Fruit fly (Drosophila melanogaster): ENCODE data around the gene CycT.

The CycT gene

dm6 chr3L:17532898-17533700, 24.5 kb downstream of the CycT start (continued):
- TF ChIP-seq CG6854 (GFP tag; optimal IDR thresholded peaks at IDR 0.05) (peak; percentile 62), da (GFP tag; optimal IDR thresholded peaks at IDR 0.05) (peak; percentile 9), kay (GFP tag; optimal IDR thresholded peaks at IDR 0.05) (peak; percentile 31), Fer1 (GFP tag; optimal IDR thresholded peaks at IDR 0.05) (peak; percentile 56), Ravus (GFP tag; IDR thresholded peaks at IDR 0.05) (no peak), CG2678 (tag; optimal IDR thresholded peaks at IDR 0.05) (peak; percentile 58), unpg (GFP tag; optimal IDR thresholded peaks at IDR 0.05) (no peak), CG9437 (GFP tag; optimal IDR thresholded peaks at IDR 0.05) (no peak), ato (GFP tag; IDR thresholded peaks at IDR 0.05; ENCODE audit: partially characterized antibody) (0 out of 2 replicates have a peak, but pooled peaks have one; percentile 13), CG17328 (GFP tag; IDR thresholded peaks at IDR 0.05) (no peak), CG13624 (GFP tag; optimal IDR thresholded peaks at IDR 0.05) (peak; percentile 18), tap (tag; optimal IDR thresholded peaks at IDR 0.05) (peak; percentile 17)

- peak; percentile 16 for TF ChIP-seq salm (tag; optimal IDR thresholded peaks at IDR 0.05)
- peak; percentile 6 for TF ChIP-seq Hr3 (GFP tag; optimal IDR thresholded peaks at IDR 0.05)
- TF ChIP-seq maf-S (GFP tag; optimal IDR thresholded peaks at IDR 0.05), result peak; percentile 18
- peak; percentile 4 for TF ChIP-seq CG15073 (GFP tag; optimal IDR thresholded peaks at IDR 0.05)
- TF ChIP-seq gcm (GFP tag; optimal IDR thresholded peaks at IDR 0.05), result no peak
- TF ChIP-seq unpg (GFP tag; optimal IDR thresholded peaks at IDR 0.05), result peak; percentile 57
- no peak for TF ChIP-seq CTCF (GFP tag; optimal IDR thresholded peaks at IDR 0.05)
- TF ChIP-seq CG8388 (GFP tag; optimal IDR thresholded peaks at IDR 0.05), result peak; percentile 54
- TF ChIP-seq CG2712 (tag; optimal IDR thresholded peaks at IDR 0.05), result peak; percentile 58
- peak; percentile 47 for TF ChIP-seq dmrt11E (tag; optimal IDR thresholded peaks at IDR 0.05)
- TF ChIP-seq CG10267 (tag; optimal IDR thresholded peaks at IDR 0.05), result peak; percentile 12
- no peak for TF ChIP-seq NK7.1 (GFP tag; optimal IDR thresholded peaks at IDR 0.05)
- TF ChIP-seq CG7963 (GFP tag; IDR thresholded peaks at IDR 0.05; ENCODE audit: partially characterized antibody), result no peak
- TF ChIP-seq CG15011 (GFP tag; optimal IDR thresholded peaks at IDR 0.05), result peak; percentile 11
- peak; percentile 54 for TF ChIP-seq phol (tag; optimal IDR thresholded peaks at IDR 0.05)
- TF ChIP-seq pho (GFP tag; optimal IDR thresholded peaks at IDR 0.05), result peak; percentile 3
- no peak for TF ChIP-seq CG8765 (GFP tag; IDR thresholded peaks at IDR 0.05)
- TF ChIP-seq CG12104 (GFP tag; optimal IDR thresholded peaks at IDR 0.05), result peak; percentile 1
- peak; percentile 28 for TF ChIP-seq Sox100B (GFP tag; optimal IDR thresholded peaks at IDR 0.05)
- no peak for TF ChIP-seq Doc2 (GFP tag; IDR thresholded peaks at IDR 0.05)
- no peak for TF ChIP-seq pan (optimal IDR thresholded peaks at IDR 0.05)
- TF ChIP-seq pan (GFP tag; optimal IDR thresholded peaks at IDR 0.05 in 1 of 2, IDR thresholded peaks at IDR 0.05 in 1 of 2), result peak in 1 of 2 experiments; percentile 67
- 0 out of 2 replicates have a peak, but pooled peaks have one; percentile 20 for TF ChIP-seq CG31441 (GFP tag; IDR thresholded peaks at IDR 0.05)
- peak; percentile 27 for TF ChIP-seq CG2875 (GFP tag; optimal IDR thresholded peaks at IDR 0.05)
- 0 out of 2 replicates have a peak, but pooled peaks have one; percentile 6 for TF ChIP-seq Nf-YA (GFP tag; IDR thresholded peaks at IDR 0.05)
- peak; percentile 35; the same call in 1 of the 2 replicates for TF ChIP-seq CG17328 (GFP tag; IDR thresholded peaks at IDR 0.05)
- peak; percentile 45 for TF ChIP-seq CG30403 (GFP tag; optimal IDR thresholded peaks at IDR 0.05)
- no peak for TF ChIP-seq CG4360 (GFP tag; IDR thresholded peaks at IDR 0.05)
- TF ChIP-seq CG17359 (tag; optimal IDR thresholded peaks at IDR 0.05), result peak; percentile 59
- peak; percentile 46; the same call in 1 of the 2 replicates for TF ChIP-seq CG32767 (GFP tag; IDR thresholded peaks at IDR 0.05)
- TF ChIP-seq CG8281 (tag; optimal IDR thresholded peaks at IDR 0.05), result no peak
- TF ChIP-seq CG11695 (GFP tag; IDR thresholded peaks at IDR 0.05), result peak; percentile 50; the same call in 1 of the 3 replicates
- no peak for TF ChIP-seq sisA (GFP tag; IDR thresholded peaks at IDR 0.05)
- no peak for TF ChIP-seq hkb (optimal IDR thresholded peaks at IDR 0.05)
- peak; percentile 42; the same call in 1 of the 2 replicates for TF ChIP-seq hkb (GFP tag; IDR thresholded peaks at IDR 0.05)
- TF ChIP-seq ERR (GFP tag; optimal IDR thresholded peaks at IDR 0.05), result no peak
- peak; percentile 17 for TF ChIP-seq abd-A (tag; optimal IDR thresholded peaks at IDR 0.05)
- TF ChIP-seq CG15601 (tag; optimal IDR thresholded peaks at IDR 0.05), result peak; percentile 49
- no peak for TF ChIP-seq Neu2 (GFP tag; optimal IDR thresholded peaks at IDR 0.05; ENCODE audit: borderline replicate concordance)
Observed at dm6 chr3L:17532197-17532596, 25.4 kb downstream of the CycT start.
